Worm (Caenorhabditis elegans): ENCODE measurements around the gene msp-33.

msp-33 gene

DNA sequence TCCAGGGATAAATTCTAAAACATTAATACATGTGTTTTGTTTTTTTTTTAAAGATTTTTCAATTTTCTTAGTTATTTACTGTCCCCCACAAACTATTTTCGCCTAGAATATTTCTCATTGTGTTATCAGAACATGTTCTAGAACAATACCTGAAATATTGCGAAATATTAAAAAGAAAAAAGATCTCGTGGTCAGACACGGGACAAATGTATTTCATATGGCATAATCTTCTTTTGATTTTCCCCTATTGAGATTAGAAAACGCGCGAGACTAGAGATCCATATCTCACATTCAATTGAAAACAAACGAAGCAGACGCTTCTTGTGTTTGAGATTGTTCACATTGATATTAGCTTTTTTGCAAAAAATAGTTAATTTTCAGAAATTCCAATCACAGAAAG lies 36.4 kb downstream of the msp-33 start:
- TF ChIP-seq C34B4.2 (tag; optimal IDR thresholded peaks at IDR 0.05): no peak
- TF ChIP-seq ama-1 (optimal IDR thresholded peaks at IDR 0.05): no peak
- no peak for TF ChIP-seq irx-1 (tag; optimal IDR thresholded peaks at IDR 0.05)
- peak; percentile 88 for TF ChIP-seq nhr-85 (tag)
- TF ChIP-seq dsc-1 (tag; optimal IDR thresholded peaks at IDR 0.05): peak; percentile 70
- peak in 1 of 2 experiments; percentile 34 for TF ChIP-seq lsy-2 (tag; optimal IDR thresholded peaks at IDR 0.05)
- TF ChIP-seq mep-1 (tag; optimal IDR thresholded peaks at IDR 0.05): peak; percentile 41
- TF ChIP-seq zag-1 (tag; optimal IDR thresholded peaks at IDR 0.05): no peak
- TF ChIP-seq mab-9 (GFP tag; IDR thresholded peaks at IDR 0.05): no peak
- no peak for TF ChIP-seq ceh-63 (GFP tag; optimal IDR thresholded peaks at IDR 0.05)
- no peak for TF ChIP-seq nhr-11 (tag; optimal IDR thresholded peaks at IDR 0.05)
- peak; percentile 52 for TF ChIP-seq lin-14 (GFP tag; optimal IDR thresholded peaks at IDR 0.05)
- TF ChIP-seq snu-23 (GFP tag; optimal IDR thresholded peaks at IDR 0.05): peak; percentile 30
- no peak for TF ChIP-seq lir-3 (tag; optimal IDR thresholded peaks at IDR 0.05; ENCODE audit: poor library complexity)
- TF ChIP-seq dpl-1 (GFP tag; optimal IDR thresholded peaks at IDR 0.05): peak; percentile 1 to 41 (median 7)
- peak in 1 of 2 experiments; percentile 58 for TF ChIP-seq lin-35 (GFP tag; optimal IDR thresholded peaks at IDR 0.05)
- TF ChIP-seq tbx-2 (tag; optimal IDR thresholded peaks at IDR 0.05): no peak
- TF ChIP-seq elt-3 (tag; optimal IDR thresholded peaks at IDR 0.05): peak in 1 of 6 experiments; percentile 56
- TF ChIP-seq snpc-4 (tag; optimal IDR thresholded peaks at IDR 0.05): no peak
- TF ChIP-seq sptf-1 (tag; optimal IDR thresholded peaks at IDR 0.05): no peak
- TF ChIP-seq blmp-1 (tag; optimal IDR thresholded peaks at IDR 0.05): peak; percentile 53
- peak; percentile 25 for TF ChIP-seq nhr-47 (tag; optimal IDR thresholded peaks at IDR 0.05)
- peak; percentile 11 for TF ChIP-seq elt-2 (tag; optimal IDR thresholded peaks at IDR 0.05)
- peak; percentile 57 for TF ChIP-seq nhr-20 (tag; optimal IDR thresholded peaks at IDR 0.05)
- no peak for TF ChIP-seq efl-3 (GFP tag; optimal IDR thresholded peaks at IDR 0.05)
- peak; percentile 57 for TF ChIP-seq skn-1 (tag; optimal IDR thresholded peaks at IDR 0.05)
- TF ChIP-seq pag-3 (tag; optimal IDR thresholded peaks at IDR 0.05; ENCODE audit: borderline replicate concordance, insufficient read depth): no peak
- TF ChIP-seq nhr-71 (tag; optimal IDR thresholded peaks at IDR 0.05): peak; percentile 64
- TF ChIP-seq lin-15B (tag; optimal IDR thresholded peaks at IDR 0.05): no peak
- TF ChIP-seq aha-1 (tag; optimal IDR thresholded peaks at IDR 0.05): no peak
- no peak for TF ChIP-seq C04F5.9 (tag; optimal IDR thresholded peaks at IDR 0.05)
- TF ChIP-seq pax-3 (tag; optimal IDR thresholded peaks at IDR 0.05): peak; percentile 38
- TF ChIP-seq grh-1 (GFP tag; IDR thresholded peaks at IDR 0.05): no peak
- peak; percentile 45 for TF ChIP-seq fkh-8 (tag; optimal IDR thresholded peaks at IDR 0.05)
- TF ChIP-seq zip-4 (GFP tag; optimal IDR thresholded peaks at IDR 0.05): peak; percentile 76
- TF ChIP-seq sox-4 (tag; optimal IDR thresholded peaks at IDR 0.05): peak; percentile 26
- TF ChIP-seq lin-13 (GFP tag; optimal IDR thresholded peaks at IDR 0.05): peak; percentile 26
- TF ChIP-seq nhr-76 (tag; optimal IDR thresholded peaks at IDR 0.05): no peak
- no peak for TF ChIP-seq Y116A8C.19 (tag; optimal IDR thresholded peaks at IDR 0.05; ENCODE audit: borderline replicate concordance)

DNA sequence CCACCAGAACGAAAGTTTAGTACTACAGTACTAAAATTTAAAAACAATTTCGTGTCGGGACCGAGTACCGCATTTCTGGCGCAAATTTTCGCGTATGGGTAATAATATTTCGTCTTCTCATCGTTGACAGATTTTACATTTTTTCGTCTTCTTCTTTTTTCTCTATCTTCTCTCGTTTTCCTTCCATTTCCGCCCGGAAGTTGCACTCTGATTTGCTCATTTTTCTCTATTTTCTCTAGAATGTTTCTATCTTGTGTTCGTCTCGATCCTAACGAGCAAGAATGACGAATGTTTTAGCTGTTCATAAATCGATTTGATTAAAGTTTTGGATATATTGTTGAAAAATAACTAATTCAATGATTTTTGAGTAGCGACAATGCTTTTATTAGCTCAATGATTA lies 37.0 kb downstream of the msp-33 start:
- TF ChIP-seq efl-1 (optimal IDR thresholded peaks at IDR 0.05) (peak in 1 of 2 experiments; percentile 14), efl-1 (GFP tag; optimal IDR thresholded peaks at IDR 0.05 in 1 of 2) (no peak), isw-1 (GFP tag; IDR thresholded peaks at IDR 0.05) (0 out of 2 replicates have a peak, but pooled peaks have one; percentile 1), fkh-4 (tag; optimal IDR thresholded peaks at IDR 0.05; ENCODE audit: borderline replicate concordance) (no peak), rnt-1 (tag; optimal IDR thresholded peaks at IDR 0.05) (peak; percentile 5), pqm-1 (tag; optimal IDR thresholded peaks at IDR 0.05) (no peak), ztf-11 (tag; optimal IDR thresholded peaks at IDR 0.05) (no peak), lin-14 (GFP tag; optimal IDR thresholded peaks at IDR 0.05) (peak; percentile 65), fkh-10 (GFP tag; optimal IDR thresholded peaks at IDR 0.05) (no peak), grh-1 (GFP tag; IDR thresholded peaks at IDR 0.05) (no peak), nhr-76 (tag; optimal IDR thresholded peaks at IDR 0.05) (no peak), fos-1 (tag; optimal IDR thresholded peaks at IDR 0.05) (no peak), alr-1 (tag; optimal IDR thresholded peaks at IDR 0.05; ENCODE audit: borderline replicate concordance) (no peak)

All from whole organism, L1 larva.